Worm (Caenorhabditis elegans) whole organism, young adult: ENCODE results near the gene C35D10.5.

ENCODE experiments used
- madf-6 ChIP-seq: fragments of 200-800 bp; sonication (Bioruptor generic); IDR thresholded peaks from 2 replicates; pipeline ENCODE4 v1.3.6; 2022; ENCODE audit warnings: missing genetic modification reagents, missing genetic modification characterization, missing compliant biosample characterization
- repo-1 ChIP-seq: sonication (generic microtip); optimal IDR thresholded peaks from 2 replicates; lab custom pipeline; 2017; ENCODE audit warnings: mild to moderate bottlenecking, missing genetic modification characterization, missing compliant biosample characterization

DNA sequence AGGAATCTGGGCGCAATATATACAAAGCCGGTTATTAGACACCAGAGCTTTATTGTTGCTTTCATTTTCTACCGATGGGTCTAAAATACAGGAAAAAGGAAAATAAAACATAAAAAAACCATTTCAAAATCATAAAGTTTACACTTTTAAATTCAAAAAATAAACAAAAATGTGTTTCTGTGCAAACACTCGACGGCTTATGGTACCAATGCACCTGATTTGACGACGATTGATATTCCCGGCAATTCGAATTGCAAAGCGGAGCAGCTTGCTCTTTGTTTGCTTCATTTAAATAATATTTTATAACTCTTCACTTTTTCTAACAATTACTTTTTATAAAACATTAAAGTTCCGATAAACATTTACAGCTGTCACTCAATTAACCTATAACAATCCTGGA is 12.0 kb upstream of the C35D10.5 start, which contains the start of gene F26A1.1:
- TF ChIP-seq madf-6, result no peak
- no peak for TF ChIP-seq repo-1
